Fruit fly (Drosophila melanogaster) whole organism, pupa: ENCODE measurements around the gene AMPKalpha.

Experiments used
- CG12605 ChIP-seq: fragments of 200-800 bp; sonication (Bioruptor generic); IDR thresholded peaks from 2 replicates; pipeline ENCODE4 v1.3.6; 2022; ENCODE audit warnings: missing biosample characterization, missing genetic modification characterization
- CG15710 ChIP-seq: fragments of 200-800 bp; sonication (Bioruptor generic); optimal IDR thresholded peaks from 2 replicates; lab custom pipeline; 2018; ENCODE audit warnings: missing biosample characterization, mild to moderate bottlenecking, missing genetic modification characterization, moderate library complexity
- D1 ChIP-seq: fragments of 200-800 bp; sonication (Bioruptor generic); optimal IDR thresholded peaks from 2 replicates; lab custom pipeline; 2018; ENCODE audit warnings: missing biosample characterization, mild to moderate bottlenecking, missing genetic modification characterization, moderate library complexity
- EcR ChIP-seq: fragments of 200-800 bp; sonication (Bioruptor generic); optimal IDR thresholded peaks from 3 replicates; lab custom pipeline; 2019; ENCODE audit warnings: missing biosample characterization, missing genetic modification characterization, mild to moderate bottlenecking, moderate library complexity, missing genetic modification reagents
- Ets98B ChIP-seq: fragments of 200-800 bp; sonication (Bioruptor generic); IDR thresholded peaks from 2 replicates; pipeline ENCODE4 v1.3.6; 2022; ENCODE audit warnings: missing biosample characterization, missing genetic modification characterization
- Pif1B ChIP-seq: fragments of 200-800 bp; sonication (Bioruptor generic); optimal IDR thresholded peaks from 3 replicates; lab custom pipeline; 2016; ENCODE audit warnings: missing biosample characterization, missing genetic modification characterization
- fd96Ca ChIP-seq: fragments of 200-800 bp; sonication (Bioruptor generic); IDR thresholded peaks from 3 replicates; pipeline ENCODE4 v1.3.6; 2022; ENCODE audit warnings: missing biosample characterization, missing genetic modification characterization
- gl ChIP-seq: fragments of 200-800 bp; sonication (Bioruptor generic); optimal IDR thresholded peaks from 2 replicates; lab custom pipeline; 2018; ENCODE audit warnings: missing biosample characterization, mild to moderate bottlenecking, missing genetic modification characterization
- rn ChIP-seq: fragments of 200-800 bp; sonication (Bioruptor generic); IDR thresholded peaks from 2 replicates; pipeline ENCODE4 v1.3.6; 2022; ENCODE audit warnings: missing biosample characterization, missing genetic modification characterization

DNA sequence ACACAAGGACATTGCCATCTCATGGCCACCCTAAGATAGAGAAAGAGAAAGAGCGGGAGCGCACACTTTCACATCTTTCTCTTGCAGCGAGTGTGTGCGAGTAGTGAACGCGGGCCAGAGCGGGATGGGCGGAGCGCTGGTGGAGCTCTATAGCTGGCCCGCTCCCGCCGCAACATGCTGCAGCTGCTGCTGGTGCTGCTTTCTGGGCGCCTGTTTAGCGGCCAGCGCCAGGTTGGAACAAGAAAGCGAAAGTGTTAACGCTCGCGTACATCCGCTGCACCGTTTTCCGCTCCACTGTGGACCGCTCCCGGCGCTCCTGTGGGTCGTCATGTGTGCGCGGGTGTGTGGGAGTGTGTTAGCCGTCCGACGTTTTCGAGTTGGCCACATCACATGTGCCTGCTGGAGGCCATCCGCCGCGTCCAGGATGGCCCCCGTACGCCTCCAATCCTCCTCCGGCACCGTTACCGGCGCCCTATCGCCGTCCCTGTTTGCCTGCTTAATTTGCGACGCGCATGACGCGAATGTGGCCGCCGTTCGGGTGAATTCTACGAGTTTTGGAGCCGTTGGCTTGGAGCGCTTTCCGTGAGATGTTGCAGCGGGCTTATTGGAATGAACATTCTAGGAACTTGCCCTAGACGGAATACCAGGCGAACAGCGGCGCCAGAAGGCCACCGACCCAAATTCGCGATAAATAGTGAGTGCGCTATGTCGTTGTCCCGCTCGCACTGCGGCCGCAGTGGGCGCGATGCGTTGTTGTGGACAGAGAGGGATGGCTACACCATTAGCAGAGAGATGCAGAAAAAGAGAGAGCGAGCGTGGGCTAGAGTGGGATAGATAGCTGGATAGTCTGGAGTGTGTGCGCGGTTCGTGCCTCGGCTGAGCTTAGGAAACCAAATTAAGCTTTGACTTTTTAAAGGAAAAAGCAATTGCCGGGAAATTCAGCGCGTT is 24.0 kb downstream of the AMPKalpha start:
- TF ChIP-seq CG15710 (no peak), gl (tag; lab: Kevin White, UChicago) (no peak), Pif1B (GFP tag; lab: Kevin White, UChicago) (no peak), D1 (no peak), EcR (GFP tag; lab: Kevin White, UChicago) (peak; percentile 85), rn (GFP tag; lab: Robert Waterston, UW) (no peak), Ets98B (GFP tag; lab: Robert Waterston, UW) (peak; percentile 43), CG12605 (GFP tag; lab: Robert Waterston, UW) (peak; percentile 17; the same call in 1 of the 2 replicates), fd96Ca (GFP tag; lab: Robert Waterston, UW) (no peak; the same call in 2 of the 3 replicates)
